Worm (Caenorhabditis elegans) whole organism, L2 larva: ENCODE measurements around the gene stdh-3.

Source experiments
- C34F6.9 ChIP-seq: fragments of 150-350 bp; optimal IDR thresholded peaks from 2 replicates; lab custom pipeline; 2014; ENCODE audit warnings: missing biosample characterization, missing genetic modification characterization
- Y55F3AM.14 ChIP-seq: fragments of 200-800 bp; sonication (Bioruptor generic); optimal IDR thresholded peaks from 2 replicates; lab custom pipeline; 2018; ENCODE audit warnings: mild to moderate bottlenecking, missing genetic modification characterization, missing compliant biosample characterization
- ZK546.5 ChIP-seq: sonication (generic microtip); optimal IDR thresholded peaks from 2 replicates; lab custom pipeline; 2017; ENCODE audit warnings: missing biosample characterization, missing genetic modification characterization
- alr-1 ChIP-seq: fragments of 150-350 bp; optimal IDR thresholded peaks from 2 replicates; lab custom pipeline; 2014; ENCODE audit warnings: missing biosample characterization, missing genetic modification characterization
- aly-2 ChIP-seq: fragments of 150-350 bp; optimal IDR thresholded peaks from 2 replicates; lab custom pipeline; 2014; ENCODE audit warnings: missing biosample characterization, missing genetic modification characterization
- blmp-1 ChIP-seq: sonication (generic microtip); optimal IDR thresholded peaks from 2 replicates; lab custom pipeline; 2017; ENCODE audit warnings: missing genetic modification characterization, mild to moderate bottlenecking, missing compliant biosample characterization, antibody characterized with exemption, moderate library complexity; ENCODE audit not compliant: insufficient read depth
- ceh-16 ChIP-seq: fragments of 150-350 bp; optimal IDR thresholded peaks from 2 replicates; lab custom pipeline; 2014; ENCODE audit warnings: missing biosample characterization, missing genetic modification characterization
- dmd-4 ChIP-seq: sonication (generic microtip); optimal IDR thresholded peaks from 2 replicates; lab custom pipeline; 2017; ENCODE audit warnings: missing biosample characterization, missing genetic modification characterization
- egl-27 ChIP-seq: sonication (generic microtip); optimal IDR thresholded peaks from 3 replicates; lab custom pipeline; 2017; ENCODE audit warnings: missing biosample characterization, missing genetic modification reagents, missing genetic modification characterization
- elt-1 ChIP-seq: fragments of 150-350 bp; optimal IDR thresholded peaks from 2 replicates; lab custom pipeline; 2014; ENCODE audit warnings: missing biosample characterization, missing genetic modification characterization
- gmeb-1 ChIP-seq: fragments of 150-350 bp; optimal IDR thresholded peaks from 2 replicates; lab custom pipeline; 2014; ENCODE audit warnings: missing biosample characterization, missing genetic modification characterization
- lin-11 ChIP-seq: fragments of 150-350 bp; sonication (generic microtip); optimal IDR thresholded peaks from 2 replicates; lab custom pipeline; 2014; ENCODE audit warnings: missing biosample characterization, missing genetic modification characterization, inconsistent platforms, mixed read lengths
- lin-13 ChIP-seq: fragments of 150-350 bp; optimal IDR thresholded peaks from 2 replicates; lab custom pipeline; 2014; ENCODE audit warnings: missing biosample characterization, missing genetic modification reagents, missing genetic modification characterization
- lsy-2 ChIP-seq, 2 experiments: fragments of 150-350 bp in 1 of 2; sonication (generic microtip) in 1 of 2; optimal IDR thresholded peaks; 2 replicates each; lab custom pipeline; 2014 to 2017; ENCODE audit warnings: missing biosample characterization in 2 of 2, missing genetic modification characterization in 2 of 2
- mab-5 ChIP-seq: fragments of 150-350 bp; optimal IDR thresholded peaks from 2 replicates; lab custom pipeline; 2014; ENCODE audit warnings: missing biosample characterization, missing genetic modification characterization
- mbf-1 ChIP-seq: sonication (generic microtip); optimal IDR thresholded peaks from 2 replicates; lab custom pipeline; 2017; ENCODE audit warnings: missing biosample characterization, missing genetic modification characterization
- mdl-1 ChIP-seq, 2 experiments: fragments of 150-350 bp in 1 of 2; sonication (generic microtip) in 1 of 2; optimal IDR thresholded peaks; 2 replicates each; lab custom pipeline; 2017; ENCODE audit warnings: missing biosample characterization in 2 of 2, missing genetic modification characterization in 2 of 2
- nhr-12 ChIP-seq: fragments of 150-350 bp; optimal IDR thresholded peaks from 2 replicates; lab custom pipeline; 2014; ENCODE audit warnings: missing biosample characterization, missing genetic modification characterization
- nhr-21 ChIP-seq: fragments of 150-350 bp; optimal IDR thresholded peaks from 2 replicates; lab custom pipeline; 2014; ENCODE audit warnings: missing biosample characterization, missing genetic modification characterization
- nhr-23 ChIP-seq: fragments of 150-350 bp; optimal IDR thresholded peaks from 2 replicates; lab custom pipeline; 2014; ENCODE audit warnings: missing biosample characterization, missing genetic modification reagents, missing genetic modification characterization
- nhr-25 ChIP-seq: fragments of 150-350 bp; sonication (generic microtip); optimal IDR thresholded peaks from 3 replicates; lab custom pipeline; 2014; ENCODE audit warnings: missing biosample characterization, missing genetic modification characterization
- nhr-77 ChIP-seq: fragments of 150-350 bp; optimal IDR thresholded peaks from 2 replicates; lab custom pipeline; 2014; ENCODE audit warnings: missing biosample characterization, missing genetic modification characterization
- peb-1 ChIP-seq: fragments of 150-350 bp; optimal IDR thresholded peaks from 2 replicates; lab custom pipeline; 2014; ENCODE audit warnings: missing biosample characterization, missing genetic modification characterization
- sem-4 ChIP-seq: fragments of 150-350 bp; optimal IDR thresholded peaks from 2 replicates; lab custom pipeline; 2014; ENCODE audit warnings: missing biosample characterization, missing genetic modification reagents, missing genetic modification characterization
- sma-3 ChIP-seq: sonication (generic microtip); optimal IDR thresholded peaks from 2 replicates; lab custom pipeline; 2016; ENCODE audit warnings: missing genetic modification reagents, missing genetic modification characterization, missing compliant biosample characterization
- sma-9 ChIP-seq, 2 experiments: fragments of 150-350 bp in 1 of 2; sonication (generic microtip) in 1 of 2; optimal IDR thresholded peaks; 2 replicates each; lab custom pipeline; 2014 to 2016; ENCODE audit warnings: missing genetic modification characterization in 2 of 2, mild to moderate bottlenecking in 1 of 2, missing biosample characterization in 1 of 2, missing compliant biosample characterization in 1 of 2, missing genetic modification reagents in 1 of 2, moderate library complexity in 1 of 2
- unc-55 ChIP-seq: fragments of 150-350 bp; sonication (generic microtip); optimal IDR thresholded peaks from 3 replicates; lab custom pipeline; 2014; ENCODE audit warnings: missing biosample characterization, missing genetic modification reagents, missing genetic modification characterization
- zag-1 ChIP-seq: fragments of 150-350 bp; optimal IDR thresholded peaks from 2 replicates; lab custom pipeline; 2014; ENCODE audit warnings: missing biosample characterization, missing genetic modification characterization
- ztf-1 ChIP-seq: fragments of 200-800 bp; sonication (Bioruptor generic); conservative IDR thresholded peaks from 2 replicates; pipeline ENCODE4 v1.3.6; 2022; ENCODE audit warnings: missing genetic modification characterization, missing compliant biosample characterization
- ztf-4 ChIP-seq: fragments of 150-350 bp; optimal IDR thresholded peaks from 2 replicates; lab custom pipeline; 2014; ENCODE audit warnings: missing biosample characterization, missing genetic modification characterization

stdh-3 gene

DNA sequence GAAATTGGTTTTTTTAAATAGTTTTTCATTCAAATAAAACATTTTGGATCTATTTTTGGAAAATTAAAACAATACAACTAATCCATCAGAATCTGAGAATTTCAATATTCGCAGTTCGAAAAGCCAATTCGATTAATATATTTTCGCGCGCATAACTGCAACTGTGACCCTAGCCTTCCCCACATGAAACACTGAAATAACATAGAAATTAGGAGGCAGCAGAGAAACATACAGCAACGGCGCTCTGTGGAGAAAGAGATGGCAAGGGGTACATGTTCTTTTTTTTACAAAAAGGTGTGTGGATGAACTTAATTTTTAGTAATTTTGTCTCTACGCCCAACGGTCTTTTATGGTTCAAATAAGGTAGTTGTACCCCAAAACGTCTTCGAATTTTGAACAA is 24.2 kb upstream of the stdh-3 start:
- TF ChIP-seq C34F6.9 (tag; lab: Kevin White, UChicago): peak; percentile 33
- no peak for TF ChIP-seq alr-1

DNA sequence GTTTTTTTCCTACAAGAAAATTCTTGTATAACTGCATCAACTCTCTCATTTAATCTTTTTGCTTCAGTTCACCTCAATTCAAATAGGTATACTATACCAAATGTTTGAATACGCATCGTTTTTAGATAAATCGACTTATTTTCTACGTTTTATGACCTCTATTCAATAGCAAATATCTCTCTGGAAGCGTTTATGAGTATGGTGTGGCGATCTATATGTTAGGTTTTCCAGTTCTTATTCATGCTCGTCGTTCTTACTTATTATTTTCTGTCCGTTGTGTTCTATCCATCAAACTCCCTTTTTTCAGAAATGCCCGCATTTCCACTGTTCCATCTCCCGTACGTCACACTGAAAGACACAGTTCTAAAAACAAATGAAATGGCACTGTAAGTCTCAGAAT is 23.8 kb upstream of the stdh-3 start, which contains the start of gene T22G5.3:
Gene T22G5.3, plus strand, starts transcription at position 301 of the 400 bp plus-strand sequence.
- TF ChIP-seq zag-1 (tag; lab: Kevin White, UChicago) (no peak), mbf-1 (no peak), ceh-16 (tag; lab: Kevin White, UChicago) (no peak), sma-9 (GFP tag; optimal IDR thresholded peaks at IDR 0.05; lab: Kevin White, UChicago) (no peak), sma-9 (tag; optimal IDR thresholded peaks at IDR 0.05; lab: Kevin White, UChicago) (no peak), ztf-4 (no peak), nhr-25 (tag; lab: Kevin White, UChicago) (no peak), mdl-1 (tag; optimal IDR thresholded peaks at IDR 0.05; lab: Kevin White, UChicago) (no peak), elt-1 (no peak), sem-4 (tag; lab: Kevin White, UChicago) (no peak), lin-13 (GFP tag; lab: Kevin White, UChicago) (no peak)
- TF ChIP-seq, all 48 proteins: peak for 0

DNA sequence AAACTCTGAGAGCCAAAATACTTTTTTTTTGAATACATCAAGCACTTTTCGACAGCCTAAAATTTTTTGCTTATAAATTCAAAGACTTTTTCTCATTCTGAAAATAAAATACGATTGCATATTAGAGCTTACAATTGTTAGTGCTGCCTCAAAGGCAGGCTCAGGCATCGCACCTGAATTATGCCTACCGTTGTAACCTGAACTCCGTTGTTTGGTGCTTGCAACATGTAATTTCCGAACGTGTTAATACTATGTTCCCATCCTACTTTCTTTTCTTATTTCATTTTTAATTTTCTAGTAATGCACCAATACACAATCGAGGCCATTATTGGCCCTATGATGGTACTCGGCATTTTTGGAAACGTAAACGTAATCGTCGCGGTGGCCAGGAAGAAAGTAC is 17.1 kb upstream of the stdh-3 start, which contains the start of gene srsx-19:
Gene srsx-19, plus strand, starts transcription at position 301 of the 400 bp plus-strand sequence.
- TF ChIP-seq lin-11 (no peak), ztf-4 (no peak), peb-1 (no peak), sma-3 (GFP tag; lab: Kevin White, UChicago) (no peak), aly-2 (no peak), lin-13 (GFP tag; lab: Kevin White, UChicago) (no peak), nhr-23 (no peak), ZK546.5 (tag; lab: Kevin White, UChicago) (no peak), nhr-21 (tag; lab: Kevin White, UChicago) (no peak), dmd-4 (no peak), mdl-1 (tag; optimal IDR thresholded peaks at IDR 0.05; lab: Kevin White, UChicago) (no peak), mab-5 (tag; lab: Kevin White, UChicago) (no peak)
- TF ChIP-seq, all 48 proteins: peak for 0

DNA sequence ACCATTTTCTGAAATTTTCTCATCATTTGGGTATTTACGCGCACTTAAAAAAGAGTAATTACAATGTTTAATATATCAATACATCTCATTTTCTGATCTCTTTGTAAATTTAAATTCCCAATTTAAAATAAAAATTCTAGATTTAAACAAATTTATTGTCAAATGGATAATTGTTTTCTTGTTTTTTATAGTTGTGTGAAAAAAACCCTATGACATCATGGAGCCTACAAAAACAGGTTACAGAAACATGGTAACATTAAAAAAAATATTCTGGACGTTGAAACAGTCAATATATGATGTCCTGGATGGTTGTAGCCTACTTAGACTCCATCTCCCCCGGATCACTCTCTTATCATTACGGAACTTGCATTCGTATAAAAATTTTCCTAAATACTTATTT is 14.9 kb upstream of the stdh-3 start, which contains the start of gene spp-12:
Gene spp-12, plus strand, starts transcription at position 301 of the 400 bp plus-strand sequence.
- TF ChIP-seq aly-2 (no peak), zag-1 (tag; lab: Kevin White, UChicago) (no peak), gmeb-1 (tag; lab: Kevin White, UChicago) (no peak), ztf-4 (no peak), unc-55 (GFP tag; lab: Kevin White, UChicago) (no peak), ztf-1 (no peak), egl-27 (tag; lab: Kevin White, UChicago) (no peak), nhr-12 (tag; lab: Kevin White, UChicago) (no peak)

DNA sequence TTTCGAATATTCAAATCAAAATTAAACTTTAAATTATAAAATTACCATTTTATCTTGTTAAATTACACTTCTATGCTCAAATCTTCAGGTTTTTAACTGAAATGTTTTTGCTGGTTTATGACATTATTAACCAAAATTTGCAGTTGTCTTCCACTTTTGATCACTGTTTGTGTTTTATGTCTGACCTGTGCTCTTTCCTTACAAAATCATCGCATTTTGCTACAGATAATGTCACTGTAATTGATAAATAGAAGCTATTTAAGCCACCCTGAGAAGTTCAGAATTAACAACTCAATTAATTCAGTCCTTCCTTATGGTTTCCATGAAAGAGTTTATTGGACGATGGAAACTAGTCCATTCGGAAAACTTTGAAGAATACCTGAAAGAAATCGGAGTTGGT is 13.9 kb upstream of the stdh-3 start, which contains the start of gene lbp-8:
Gene lbp-8, plus strand, starts transcription at position 301 of the 400 bp plus-strand sequence.
- no peak for TF ChIP-seq nhr-21 (tag; lab: Kevin White, UChicago)
- TF ChIP-seq dmd-4: no peak
- TF ChIP-seq Y55F3AM.14 (GFP tag; lab: Kevin White, UChicago): no peak
- TF ChIP-seq lin-11: no peak
- TF ChIP-seq lsy-2 (tag; optimal IDR thresholded peaks at IDR 0.05; lab: Kevin White, UChicago): no peak
- TF ChIP-seq blmp-1: no peak
- TF ChIP-seq aly-2: no peak
- no peak for TF ChIP-seq elt-1
- TF ChIP-seq nhr-25 (tag; lab: Kevin White, UChicago): no peak
- TF ChIP-seq ztf-1: no peak
- no peak for TF ChIP-seq lin-13 (GFP tag; lab: Kevin White, UChicago)
- no peak for TF ChIP-seq nhr-77 (tag; lab: Kevin White, UChicago)

DNA sequence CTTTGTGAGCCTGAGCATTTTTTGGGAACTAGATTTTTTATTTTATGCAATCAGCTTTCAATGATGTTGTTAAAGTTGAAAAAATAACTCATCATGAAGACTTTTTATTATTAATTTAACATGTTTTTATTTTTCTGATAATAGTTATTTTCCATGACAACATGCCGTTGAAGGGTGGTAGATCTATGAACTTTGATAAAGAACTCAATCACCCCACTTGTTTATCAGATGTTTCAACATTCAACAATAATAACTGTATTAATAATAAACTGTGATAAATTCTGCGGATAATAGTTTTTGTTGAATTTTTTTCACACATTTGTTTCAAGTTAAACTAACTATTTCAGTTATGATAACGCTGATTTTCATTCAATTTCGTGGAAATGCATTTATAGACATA is 12.9 kb upstream of the stdh-3 start:
- TF ChIP-seq ztf-4 (no peak), sma-9 (GFP tag; optimal IDR thresholded peaks at IDR 0.05; lab: Kevin White, UChicago) (peak; percentile 1), sma-9 (tag; optimal IDR thresholded peaks at IDR 0.05; lab: Kevin White, UChicago) (no peak), nhr-21 (tag; lab: Kevin White, UChicago) (peak; percentile 12)
